Worm (Caenorhabditis elegans) whole organism, young adult: Measurements from ENCODE around the gene fmo-3.

Source experiments
- B0261.1 ChIP-seq: sonication (generic microtip); optimal IDR thresholded peaks from 2 replicates; lab custom pipeline; 2016; ENCODE audit warnings: mild to moderate bottlenecking, missing genetic modification characterization, moderate library complexity, missing compliant biosample characterization
- B0336.3 ChIP-seq: fragments of 200-800 bp; sonication (Bioruptor generic); IDR thresholded peaks from 2 replicates; pipeline ENCODE4 v1.3.6; 2022; ENCODE audit warnings: missing genetic modification characterization, missing compliant biosample characterization
- D2030.7 ChIP-seq: fragments of 200-800 bp; sonication (Bioruptor generic); IDR thresholded peaks from 2 replicates; pipeline ENCODE4 v1.3.6; 2022; ENCODE audit warnings: missing genetic modification reagents, missing genetic modification characterization, missing compliant biosample characterization
- F10E7.11 ChIP-seq: sonication (generic microtip); optimal IDR thresholded peaks from 2 replicates; lab custom pipeline; 2017; ENCODE audit warnings: mild to moderate bottlenecking, missing genetic modification characterization, moderate library complexity, missing compliant biosample characterization
- F23B12.7 ChIP-seq: sonication (generic microtip); optimal IDR thresholded peaks from 2 replicates; lab custom pipeline; 2017; ENCODE audit warnings: missing genetic modification characterization, mild to moderate bottlenecking, missing compliant biosample characterization, antibody characterized with exemption, moderate library complexity; ENCODE audit not compliant: insufficient read depth
- F33H1.4 ChIP-seq: fragments of 200-800 bp; sonication (Bioruptor generic); IDR thresholded peaks from 2 replicates; pipeline ENCODE4 v1.3.6; 2022; ENCODE audit warnings: missing genetic modification reagents, missing genetic modification characterization, missing compliant biosample characterization
- F39B2.1 ChIP-seq: fragments of 200-800 bp; sonication (Bioruptor generic); IDR thresholded peaks from 2 replicates; pipeline ENCODE4 v1.3.6; 2022; ENCODE audit warnings: missing genetic modification reagents, missing genetic modification characterization, missing compliant biosample characterization
- F49E8.2 ChIP-seq: sonication (generic microtip); optimal IDR thresholded peaks from 3 replicates; lab custom pipeline; 2017; ENCODE audit warnings: missing genetic modification characterization, mild to moderate bottlenecking, missing compliant biosample characterization, antibody characterized with exemption, moderate library complexity; ENCODE audit not compliant: insufficient read depth
- K12H6.12 ChIP-seq: fragments of 200-800 bp; sonication (Bioruptor generic); optimal IDR thresholded peaks from 2 replicates; lab custom pipeline; 2018; ENCODE audit warnings: mild to moderate bottlenecking, missing genetic modification characterization, missing compliant biosample characterization
- T07F8.4 ChIP-seq: sonication (generic microtip); optimal IDR thresholded peaks from 2 replicates; lab custom pipeline; 2016; ENCODE audit warnings: mild to moderate bottlenecking, missing genetic modification characterization, moderate library complexity, missing compliant biosample characterization
- Y53G8AR.9 ChIP-seq: fragments of 200-800 bp; sonication (Bioruptor generic); conservative IDR thresholded peaks from 2 replicates; pipeline ENCODE4 v1.3.6; 2022; ENCODE audit warnings: missing genetic modification reagents, missing genetic modification characterization, missing compliant biosample characterization
- Y56A3A.18 ChIP-seq: fragments of 200-800 bp; sonication (Bioruptor generic); IDR thresholded peaks from 2 replicates; pipeline ENCODE4 v1.3.6; 2022; ENCODE audit warnings: missing genetic modification reagents, missing genetic modification characterization, missing compliant biosample characterization
- Y67H2A.10 ChIP-seq: fragments of 200-800 bp; sonication (Bioruptor generic); conservative IDR thresholded peaks from 2 replicates; pipeline ENCODE4 v1.3.6; 2022; ENCODE audit warnings: missing genetic modification reagents, missing genetic modification characterization, missing compliant biosample characterization
- Y79H2A.3 ChIP-seq: fragments of 200-800 bp; sonication (Bioruptor generic); conservative IDR thresholded peaks from 2 replicates; pipeline ENCODE4 v1.3.6; 2022; ENCODE audit warnings: missing genetic modification reagents, missing genetic modification characterization, missing compliant biosample characterization
- akir-1 ChIP-seq: fragments of 200-800 bp; sonication (Bioruptor generic); optimal IDR thresholded peaks from 2 replicates; lab custom pipeline; 2018; ENCODE audit warnings: mild to moderate bottlenecking, missing genetic modification characterization, moderate library complexity, missing compliant biosample characterization
- ama-1 ChIP-seq, 3 experiments: fragments of 150-350 bp in 1 of 3; sonication (generic microtip) in 2 of 3; optimal IDR thresholded peaks; 2 replicates each; lab custom pipeline; 2014 to 2018; ENCODE audit warnings: missing biosample characterization in 2 of 3, missing genetic modification characterization in 2 of 3, missing genetic modification reagents in 2 of 3
- aptf-2 ChIP-seq: fragments of 200-800 bp; sonication (Bioruptor generic); conservative IDR thresholded peaks from 2 replicates; pipeline ENCODE4 v1.3.6; 2022; ENCODE audit warnings: missing genetic modification reagents, missing genetic modification characterization, missing compliant biosample characterization
- aptf-3 ChIP-seq: fragments of 200-800 bp; sonication (Bioruptor generic); IDR thresholded peaks from 2 replicates; pipeline ENCODE4 v1.3.6; 2022; ENCODE audit warnings: missing genetic modification characterization, missing compliant biosample characterization
- atf-7 ChIP-seq: sonication (generic microtip); optimal IDR thresholded peaks from 2 replicates; lab custom pipeline; 2017; ENCODE audit warnings: mild to moderate bottlenecking, missing genetic modification characterization, missing compliant biosample characterization
- cebp-1 ChIP-seq, 2 experiments: fragments of 200-800 bp in 1 of 2; sonication (Bioruptor generic) in 1 of 2; sonication (generic microtip) in 1 of 2; IDR thresholded peaks in 1 of 2; optimal IDR thresholded peaks in 1 of 2; 2 replicates each; pipeline versions ENCODE4 v1.3.6 to Lab custom; 2017 to 2022; ENCODE audit warnings: missing compliant biosample characterization in 2 of 2, missing genetic modification characterization in 2 of 2, mild to moderate bottlenecking in 1 of 2, missing genetic modification reagents in 1 of 2, moderate library complexity in 1 of 2
- ceh-100 ChIP-seq: fragments of 200-800 bp; sonication (Bioruptor generic); IDR thresholded peaks from 2 replicates; pipeline ENCODE4 v1.3.6; 2022; ENCODE audit warnings: missing genetic modification reagents, missing genetic modification characterization, missing compliant biosample characterization
- ceh-58 ChIP-seq: fragments of 200-800 bp; sonication (Bioruptor generic); IDR thresholded peaks from 2 replicates; pipeline ENCODE4 v1.3.6; 2022; ENCODE audit warnings: missing genetic modification characterization, missing compliant biosample characterization
- ceh-91 ChIP-seq: fragments of 200-800 bp; sonication (Bioruptor generic); IDR thresholded peaks from 2 replicates; pipeline ENCODE4 v1.3.6; 2022; ENCODE audit warnings: missing genetic modification reagents, missing genetic modification characterization, missing compliant biosample characterization
- efl-1 ChIP-seq: fragments of 150-350 bp; optimal IDR thresholded peaks from 2 replicates; lab custom pipeline; 2014; ENCODE audit warnings: missing biosample characterization, missing genetic modification reagents, missing genetic modification characterization
- ekl-4 ChIP-seq: fragments of 200-800 bp; sonication (Bioruptor generic); IDR thresholded peaks from 2 replicates; pipeline ENCODE4 v1.3.6; 2022; ENCODE audit warnings: missing genetic modification reagents, missing genetic modification characterization, missing compliant biosample characterization
- hsf-1 ChIP-seq: fragments of 200-800 bp; sonication (Bioruptor generic); IDR thresholded peaks from 2 replicates; pipeline ENCODE4 v1.3.6; 2022; ENCODE audit warnings: missing genetic modification reagents, missing genetic modification characterization, missing compliant biosample characterization
- lin-26 ChIP-seq: fragments of 200-800 bp; sonication (Bioruptor generic); IDR thresholded peaks from 2 replicates; pipeline ENCODE4 v1.3.6; 2022; ENCODE audit warnings: missing genetic modification reagents, missing genetic modification characterization, missing compliant biosample characterization
- lin-35 ChIP-seq, 3 experiments: fragments of 150-350 bp in 2 of 3; sonication (generic microtip) in 1 of 3; optimal IDR thresholded peaks; 2 replicates each; lab custom pipeline; 2014 to 2018; ENCODE audit warnings: missing biosample characterization in 3 of 3, missing genetic modification characterization in 3 of 3, missing genetic modification reagents in 3 of 3
- lin-54 ChIP-seq: fragments of 200-800 bp; sonication (Bioruptor generic); optimal IDR thresholded peaks from 2 replicates; lab custom pipeline; 2018; ENCODE audit warnings: mild to moderate bottlenecking, missing genetic modification characterization, missing compliant biosample characterization
- lsl-1 ChIP-seq: fragments of 200-800 bp; sonication (Bioruptor generic); optimal IDR thresholded peaks from 2 replicates; lab custom pipeline; 2018; ENCODE audit warnings: mild to moderate bottlenecking, missing genetic modification characterization, moderate library complexity, missing compliant biosample characterization
- madf-10 ChIP-seq: sonication (generic microtip); optimal IDR thresholded peaks from 2 replicates; lab custom pipeline; 2016; ENCODE audit warnings: mild to moderate bottlenecking, missing genetic modification characterization, missing compliant biosample characterization
- mcd-1 ChIP-seq: fragments of 200-800 bp; sonication (Bioruptor generic); IDR thresholded peaks from 2 replicates; pipeline ENCODE4 v1.3.6; 2022; ENCODE audit warnings: missing genetic modification reagents, missing genetic modification characterization, missing compliant biosample characterization
- mxl-1 ChIP-seq: sonication (generic microtip); optimal IDR thresholded peaks from 2 replicates; lab custom pipeline; 2016; ENCODE audit warnings: missing genetic modification characterization, missing compliant biosample characterization
- nfyb-1 ChIP-seq: fragments of 200-800 bp; sonication (Bioruptor generic); IDR thresholded peaks from 2 replicates; pipeline ENCODE4 v1.3.6; 2022; ENCODE audit warnings: missing genetic modification reagents, missing genetic modification characterization, missing compliant biosample characterization
- nhr-27 ChIP-seq: fragments of 200-800 bp; sonication (Bioruptor generic); optimal IDR thresholded peaks from 2 replicates; lab custom pipeline; 2018; ENCODE audit warnings: mild to moderate bottlenecking, missing genetic modification characterization, moderate library complexity, missing compliant biosample characterization
- rcor-1 ChIP-seq: fragments of 200-800 bp; sonication (Bioruptor generic); IDR thresholded peaks from 2 replicates; pipeline ENCODE4 v1.3.6; 2022; ENCODE audit warnings: missing genetic modification reagents, missing genetic modification characterization, missing compliant biosample characterization
- sea-2 ChIP-seq: fragments of 200-800 bp; sonication (Bioruptor generic); IDR thresholded peaks from 2 replicates; pipeline ENCODE4 v1.3.6; 2022; ENCODE audit warnings: missing genetic modification characterization, missing compliant biosample characterization
- snpc-1.1 ChIP-seq: sonication (generic microtip); optimal IDR thresholded peaks from 2 replicates; lab custom pipeline; 2017; ENCODE audit warnings: missing genetic modification characterization, mild to moderate bottlenecking, missing compliant biosample characterization, antibody characterized with exemption, moderate library complexity, missing genotype, missing genetic modification reagents; ENCODE audit not compliant: insufficient read depth
- snpc-1.3 ChIP-seq: sonication (generic microtip); optimal IDR thresholded peaks from 2 replicates; lab custom pipeline; 2017; ENCODE audit warnings: missing genetic modification characterization, mild to moderate bottlenecking, missing compliant biosample characterization, antibody characterized with exemption, moderate library complexity, missing genotype, missing genetic modification reagents; ENCODE audit not compliant: insufficient read depth
- snpc-3.4 ChIP-seq: sonication (generic microtip); optimal IDR thresholded peaks from 2 replicates; lab custom pipeline; 2017; ENCODE audit warnings: missing genetic modification characterization, mild to moderate bottlenecking, missing compliant biosample characterization, antibody characterized with exemption, moderate library complexity, missing genotype, missing genetic modification reagents
- tlf-1 ChIP-seq: fragments of 200-800 bp; sonication (Bioruptor generic); optimal IDR thresholded peaks from 2 replicates; lab custom pipeline; 2018; ENCODE audit warnings: mild to moderate bottlenecking, missing genetic modification characterization, missing compliant biosample characterization
- ztf-3 ChIP-seq: fragments of 200-800 bp; sonication (Bioruptor generic); optimal IDR thresholded peaks from 2 replicates; lab custom pipeline; 2018; ENCODE audit warnings: mild to moderate bottlenecking, missing genetic modification characterization, missing compliant biosample characterization

fmo-3 gene

ce11 chrIII:10739902-10740301 lies 45.4 kb downstream of the fmo-3 start (continued):
- TF ChIP-seq aptf-2 (GFP tag; lab: Robert Waterston, UW), result no peak
- TF ChIP-seq lin-35 (GFP tag; optimal IDR thresholded peaks at IDR 0.05; lab: Kevin White, UChicago), result peak in 1 of 3 experiments; percentile 34
- TF ChIP-seq K12H6.12 (tag; lab: Kevin White, UChicago), result peak; percentile 53

ce11 chrIII:10740518-10740917 lies 46.0 kb downstream of the fmo-3 start, which contains the start of gene K01G5.8:
Gene K01G5.8 (minus strand): TSS chrIII:10740772.
- TF ChIP-seq tlf-1 (peak; percentile 46), F23B12.7 (tag; lab: Kevin White, UChicago) (no peak), madf-10 (tag; lab: Kevin White, UChicago) (no peak), rcor-1 (0 out of 2 replicates have a peak, but pooled peaks have one; percentile 29), mxl-1 (tag; lab: Kevin White, UChicago) (no peak), efl-1 (GFP tag; lab: Kevin White, UChicago) (peak; percentile 20), F49E8.2 (tag; lab: Kevin White, UChicago) (peak; percentile 48), lsl-1 (GFP tag; lab: Kevin White, UChicago) (no peak), snpc-1.1 (tag; lab: Kevin White, UChicago) (peak; percentile 29), Y79H2A.3 (GFP tag; lab: Robert Waterston, UW) (no peak), sea-2 (no peak), ceh-100 (0 out of 2 replicates have a peak, but pooled peaks have one; percentile 11), Y56A3A.18 (GFP tag; lab: Robert Waterston, UW) (no peak), lin-26 (GFP tag; lab: Robert Waterston, UW) (peak; percentile 41; the same call in 1 of the 2 replicates), B0261.1 (tag; lab: Kevin White, UChicago) (no peak), mcd-1 (GFP tag; lab: Robert Waterston, UW) (peak; percentile 6; the same call in 1 of the 2 replicates), akir-1 (GFP tag; lab: Kevin White, UChicago) (no peak), Y67H2A.10 (GFP tag; lab: Robert Waterston, UW) (0 out of 2 replicates have a peak, but pooled peaks have one; percentile 30), ceh-58 (GFP tag; lab: Robert Waterston, UW) (0 out of 2 replicates have a peak, but pooled peaks have one; percentile 42), snpc-3.4 (tag; lab: Kevin White, UChicago) (no peak), T07F8.4 (no peak), D2030.7 (GFP tag; lab: Robert Waterston, UW) (peak; percentile 50; the same call in 1 of the 2 replicates), nfyb-1 (GFP tag; lab: Robert Waterston, UW) (0 out of 2 replicates have a peak, but pooled peaks have one; percentile 12), lin-54 (GFP tag; lab: Kevin White, UChicago) (peak; percentile 39), Y53G8AR.9 (GFP tag; lab: Robert Waterston, UW) (peak; percentile 61; the same call in 1 of the 2 replicates), aptf-3 (GFP tag; lab: Robert Waterston, UW) (no peak), snpc-1.3 (tag; lab: Kevin White, UChicago) (peak; percentile 54), ceh-91 (no peak), hsf-1 (GFP tag; lab: Robert Waterston, UW) (peak; percentile 66), ztf-3 (GFP tag; lab: Kevin White, UChicago) (no peak), ekl-4 (0 out of 2 replicates have a peak, but pooled peaks have one; percentile 38), K12H6.12 (tag; lab: Kevin White, UChicago) (no peak), cebp-1 (GFP tag; IDR thresholded peaks at IDR 0.05; lab: Robert Waterston, UW) (no peak; the same call in 1 of the 2 replicates), cebp-1 (tag; optimal IDR thresholded peaks at IDR 0.05; lab: Kevin White, UChicago) (peak; percentile 9), F33H1.4 (GFP tag; lab: Robert Waterston, UW) (peak; percentile 28; the same call in 1 of the 2 replicates), aptf-2 (GFP tag; lab: Robert Waterston, UW) (no peak), B0336.3 (GFP tag; lab: Robert Waterston, UW) (peak; percentile 26; the same call in 1 of the 2 replicates), F39B2.1 (GFP tag; lab: Robert Waterston, UW) (0 out of 2 replicates have a peak, but pooled peaks have one; percentile 11), ama-1 (optimal IDR thresholded peaks at IDR 0.05; lab: Kevin White, UChicago) (peak; percentile 60), ama-1 (GFP tag; optimal IDR thresholded peaks at IDR 0.05; lab: Kevin White, UChicago) (peak in 1 of 2 experiments; percentile 10), atf-7 (no peak), F10E7.11 (no peak), nhr-27 (tag; lab: Kevin White, UChicago) (peak; percentile 14)
